Fruit fly (Drosophila melanogaster) whole organism, embryonic: ENCODE measurements around the gene r2d2.

ENCODE experiments used
- Atf6 ChIP-seq: fragments of 200-800 bp; sonication (Bioruptor generic); IDR thresholded peaks from 2 replicates; pipeline ENCODE4 v1.3.6; 2022; ENCODE audit warnings: missing biosample characterization, missing genetic modification characterization
- Blimp-1 ChIP-seq: fragments of 200-800 bp; sonication (Bioruptor generic); optimal IDR thresholded peaks from 3 replicates; lab custom pipeline; 2018; ENCODE audit warnings: missing biosample characterization, missing genetic modification characterization, mild to moderate bottlenecking, moderate library complexity, missing genetic modification reagents
- CG10366 ChIP-seq: fragments of 200-800 bp; sonication (Bioruptor generic); IDR thresholded peaks from 2 replicates; pipeline ENCODE4 v1.3.6; 2022; ENCODE audit warnings: missing biosample characterization, missing genetic modification characterization
- CG11093 ChIP-seq: fragments of 200-800 bp; sonication (Bioruptor generic); IDR thresholded peaks from 3 replicates; pipeline ENCODE4 v1.3.6; 2022; ENCODE audit warnings: missing biosample characterization, missing genetic modification characterization
- CG12391 ChIP-seq: fragments of 200-800 bp; sonication (Bioruptor generic); optimal IDR thresholded peaks from 3 replicates; lab custom pipeline; 2018; ENCODE audit warnings: missing biosample characterization, mild to moderate bottlenecking, missing genetic modification characterization, moderate library complexity
- CG13775 ChIP-seq: fragments of 200-800 bp; sonication (Bioruptor generic); optimal IDR thresholded peaks from 3 replicates; lab custom pipeline; 2017; ENCODE audit warnings: missing biosample characterization, mild to moderate bottlenecking, missing genetic modification characterization
- CG13894 ChIP-seq: fragments of 200-800 bp; sonication (Bioruptor generic); optimal IDR thresholded peaks from 3 replicates; lab custom pipeline; 2018; ENCODE audit warnings: missing biosample characterization, mild to moderate bottlenecking, missing genetic modification characterization, moderate library complexity
- CG14014 ChIP-seq: fragments of 200-800 bp; sonication (Bioruptor generic); IDR thresholded peaks from 2 replicates; pipeline ENCODE4 v1.3.6; 2022; ENCODE audit warnings: missing biosample characterization, missing genetic modification characterization
- CG14965 ChIP-seq: fragments of 200-800 bp; sonication (Bioruptor generic); optimal IDR thresholded peaks from 2 replicates; lab custom pipeline; 2016; ENCODE audit warnings: missing biosample characterization, missing genetic modification characterization, borderline replicate concordance
- CG15073 ChIP-seq: fragments of 200-800 bp; sonication (Bioruptor generic); optimal IDR thresholded peaks from 2 replicates; lab custom pipeline; 2016; ENCODE audit warnings: missing biosample characterization, missing genetic modification characterization
- CG1602 ChIP-seq: fragments of 200-800 bp; sonication (Bioruptor generic); optimal IDR thresholded peaks from 3 replicates; lab custom pipeline; 2016; ENCODE audit warnings: missing biosample characterization, missing genetic modification characterization
- CG16779 ChIP-seq: fragments of 200-800 bp; sonication (Bioruptor generic); IDR thresholded peaks from 2 replicates; pipeline ENCODE4 v1.3.6; 2022; ENCODE audit warnings: missing biosample characterization, missing genetic modification characterization
- CG16815 ChIP-seq: fragments of 200-800 bp; sonication (Bioruptor generic); optimal IDR thresholded peaks from 3 replicates; lab custom pipeline; 2017; ENCODE audit warnings: missing biosample characterization, mild to moderate bottlenecking, missing genetic modification characterization
- CG18764 ChIP-seq: fragments of 200-800 bp; sonication (Bioruptor generic); optimal IDR thresholded peaks from 3 replicates; lab custom pipeline; 2016; ENCODE audit warnings: missing biosample characterization, missing genetic modification characterization
- CG2202 ChIP-seq: fragments of 200-800 bp; sonication (Bioruptor generic); optimal IDR thresholded peaks from 2 replicates; lab custom pipeline; 2018; ENCODE audit warnings: missing biosample characterization, mild to moderate bottlenecking, missing genetic modification characterization
- CG31365 ChIP-seq: fragments of 200-800 bp; sonication (Bioruptor generic); optimal IDR thresholded peaks from 2 replicates; lab custom pipeline; 2018; ENCODE audit warnings: missing biosample characterization, mild to moderate bottlenecking, missing genetic modification characterization
- CG3281 ChIP-seq: fragments of 200-800 bp; sonication (Bioruptor generic); optimal IDR thresholded peaks from 3 replicates; lab custom pipeline; 2017; ENCODE audit warnings: missing biosample characterization, mild to moderate bottlenecking, missing genetic modification characterization
- CG34224 ChIP-seq: fragments of 200-800 bp; sonication (Bioruptor generic); IDR thresholded peaks from 3 replicates; pipeline ENCODE4 v1.3.6; 2022; ENCODE audit warnings: missing biosample characterization, missing genetic modification characterization; ENCODE audit not compliant: partially characterized antibody
- CG34422 ChIP-seq: fragments of 200-800 bp; sonication (Bioruptor generic); IDR thresholded peaks from 3 replicates; pipeline ENCODE4 v1.3.6; 2022; ENCODE audit warnings: missing biosample characterization, missing genetic modification characterization
- CG6689 ChIP-seq: fragments of 200-800 bp; sonication (Bioruptor generic); IDR thresholded peaks from 2 replicates; pipeline ENCODE4 v1.3.6; 2022; ENCODE audit warnings: missing biosample characterization, missing genetic modification characterization
- CG6854 ChIP-seq: fragments of 200-800 bp; sonication (Bioruptor generic); optimal IDR thresholded peaks from 3 replicates; lab custom pipeline; 2017; ENCODE audit warnings: missing biosample characterization, mild to moderate bottlenecking, missing genetic modification characterization
- CG7357 ChIP-seq: fragments of 200-800 bp; sonication (Bioruptor generic); IDR thresholded peaks from 3 replicates; pipeline ENCODE4 v1.3.6; 2022; ENCODE audit warnings: missing biosample characterization, missing genetic modification characterization
- CG7372 ChIP-seq: fragments of 200-800 bp; sonication (Bioruptor generic); IDR thresholded peaks from 2 replicates; pipeline ENCODE4 v1.3.6; 2022; ENCODE audit warnings: missing biosample characterization, missing genetic modification characterization
- CG7745 ChIP-seq: fragments of 200-800 bp; sonication (Bioruptor generic); optimal IDR thresholded peaks from 2 replicates; lab custom pipeline; 2018; ENCODE audit warnings: missing biosample characterization, mild to moderate bottlenecking, missing genetic modification characterization, moderate library complexity
- CG8359 ChIP-seq: fragments of 200-800 bp; sonication (Bioruptor generic); optimal IDR thresholded peaks from 2 replicates; lab custom pipeline; 2017; ENCODE audit warnings: missing biosample characterization, mild to moderate bottlenecking, missing genetic modification characterization, borderline replicate concordance
- CoRest ChIP-seq: fragments of 200-800 bp; sonication (Bioruptor generic); optimal IDR thresholded peaks from 3 replicates; lab custom pipeline; 2018; ENCODE audit warnings: missing biosample characterization, mild to moderate bottlenecking, missing genetic modification characterization, moderate library complexity
- Dbx ChIP-seq: fragments of 200-800 bp; sonication (Bioruptor generic); IDR thresholded peaks from 3 replicates; pipeline ENCODE4 v1.3.6; 2022; ENCODE audit warnings: missing biosample characterization, missing genetic modification characterization
- HLH3B ChIP-seq: fragments of 200-800 bp; sonication (Bioruptor generic); IDR thresholded peaks from 2 replicates; pipeline ENCODE4 v1.3.6; 2022; ENCODE audit warnings: missing biosample characterization, missing genetic modification characterization
- HLH4C ChIP-seq: fragments of 200-800 bp; sonication (Bioruptor generic); IDR thresholded peaks from 3 replicates; pipeline ENCODE4 v1.3.6; 2022; ENCODE audit warnings: missing biosample characterization, missing genetic modification characterization; ENCODE audit not compliant: partially characterized antibody
- Hmx ChIP-seq: fragments of 200-800 bp; sonication (Bioruptor generic); optimal IDR thresholded peaks from 2 replicates; lab custom pipeline; 2016; ENCODE audit warnings: missing biosample characterization, missing genetic modification characterization
- Mes4 ChIP-seq: fragments of 200-800 bp; sonication (Bioruptor generic); optimal IDR thresholded peaks from 2 replicates; lab custom pipeline; 2016; ENCODE audit warnings: missing biosample characterization, missing genetic modification characterization
- Opbp ChIP-seq: fragments of 200-800 bp; sonication (Bioruptor generic); IDR thresholded peaks from 3 replicates; pipeline ENCODE4 v1.3.6; 2022; ENCODE audit warnings: missing biosample characterization, missing genetic modification characterization; ENCODE audit not compliant: partially characterized antibody
- Sry-δ ChIP-seq: fragments of 200-800 bp; sonication (Bioruptor generic); optimal IDR thresholded peaks from 2 replicates; lab custom pipeline; 2016; ENCODE audit warnings: missing biosample characterization, missing genetic modification characterization
- Stat92E ChIP-seq, 3 experiments: fragments of >200 bp in 2 of 3; fragments of 200-800 bp in 1 of 3; sonication (Bioruptor generic) in 1 of 3; optimal IDR thresholded peaks; 2 replicates each; lab custom pipeline; 2017 to 2019; ENCODE audit warnings: missing biosample characterization in 3 of 3, missing genetic modification characterization in 3 of 3, mild to moderate bottlenecking in 1 of 3, moderate library complexity in 1 of 3
- az2 ChIP-seq: fragments of 200-800 bp; sonication (Bioruptor generic); optimal IDR thresholded peaks from 3 replicates; lab custom pipeline; 2016; ENCODE audit warnings: missing biosample characterization, missing genetic modification characterization
- bbx ChIP-seq: fragments of 200-800 bp; sonication (Bioruptor generic); IDR thresholded peaks from 2 replicates; pipeline ENCODE4 v1.3.6; 2022; ENCODE audit warnings: missing biosample characterization, missing genetic modification characterization; ENCODE audit not compliant: partially characterized antibody
- bsh ChIP-seq, 2 experiments: fragments of 200-800 bp; sonication (Bioruptor generic); optimal IDR thresholded peaks; 2 replicates each; lab custom pipeline; 2017 to 2018; ENCODE audit warnings: mild to moderate bottlenecking in 2 of 2, missing biosample characterization in 2 of 2, missing genetic modification characterization in 2 of 2, moderate library complexity in 1 of 2
- crc ChIP-seq: fragments of 200-800 bp; sonication (Bioruptor generic); optimal IDR thresholded peaks from 2 replicates; lab custom pipeline; 2016; ENCODE audit warnings: missing biosample characterization, missing genetic modification characterization
- ftz-f1 ChIP-seq: fragments of 200-800 bp; sonication (Bioruptor generic); optimal IDR thresholded peaks from 2 replicates; lab custom pipeline; 2016; ENCODE audit warnings: missing biosample characterization, missing genetic modification characterization
- gcm ChIP-seq: fragments of 200-800 bp; sonication (Bioruptor generic); optimal IDR thresholded peaks from 2 replicates; lab custom pipeline; 2019; ENCODE audit warnings: missing biosample characterization, mild to moderate bottlenecking, missing genetic modification characterization, moderate library complexity
- grn ChIP-seq: fragments of 200-800 bp; sonication (Bioruptor generic); optimal IDR thresholded peaks from 3 replicates; lab custom pipeline; 2017; ENCODE audit warnings: missing biosample characterization, missing genetic modification characterization
- hkb ChIP-seq, 2 experiments: fragments of 200-800 bp in 1 of 2; fragments of >200 bp in 1 of 2; sonication (Bioruptor generic) in 1 of 2; IDR thresholded peaks in 1 of 2; optimal IDR thresholded peaks in 1 of 2; 2 replicates each; pipeline versions ENCODE4 v1.3.6 to Lab custom; 2017 to 2022; ENCODE audit warnings: missing biosample characterization in 1 of 2, missing genetic modification characterization in 1 of 2
- lbe ChIP-seq: fragments of 200-800 bp; sonication (Bioruptor generic); optimal IDR thresholded peaks from 2 replicates; lab custom pipeline; 2016; ENCODE audit warnings: missing biosample characterization, mild to moderate bottlenecking, missing genetic modification characterization
- lilli ChIP-seq: fragments of 200-800 bp; sonication (Bioruptor generic); optimal IDR thresholded peaks from 3 replicates; lab custom pipeline; 2016; ENCODE audit warnings: missing biosample characterization, missing genetic modification characterization
- oc ChIP-seq: fragments of 200-800 bp; sonication (Bioruptor generic); optimal IDR thresholded peaks from 2 replicates; lab custom pipeline; 2018; ENCODE audit warnings: missing biosample characterization, mild to moderate bottlenecking, missing genetic modification characterization, moderate library complexity
- pho ChIP-seq: fragments of 200-800 bp; sonication (Bioruptor generic); optimal IDR thresholded peaks from 2 replicates; lab custom pipeline; 2016; ENCODE audit warnings: missing biosample characterization, missing genetic modification characterization
- pzg ChIP-seq: fragments of 200-800 bp; sonication (Bioruptor generic); optimal IDR thresholded peaks from 3 replicates; lab custom pipeline; 2018; ENCODE audit warnings: missing biosample characterization, mild to moderate bottlenecking, missing genetic modification characterization, moderate library complexity
- sima ChIP-seq: fragments of 200-800 bp; sonication (Bioruptor generic); optimal IDR thresholded peaks from 2 replicates; lab custom pipeline; 2016; ENCODE audit warnings: missing biosample characterization, missing genetic modification characterization
- sisA ChIP-seq: fragments of 200-800 bp; sonication (Bioruptor generic); IDR thresholded peaks from 2 replicates; pipeline ENCODE4 v1.3.6; 2022; ENCODE audit warnings: missing biosample characterization, missing genetic modification characterization
- usp ChIP-seq: fragments of >200 bp; optimal IDR thresholded peaks from 2 replicates; lab custom pipeline; 2017; ENCODE audit warnings: missing biosample characterization, missing genetic modification characterization

r2d2 gene

DNA sequence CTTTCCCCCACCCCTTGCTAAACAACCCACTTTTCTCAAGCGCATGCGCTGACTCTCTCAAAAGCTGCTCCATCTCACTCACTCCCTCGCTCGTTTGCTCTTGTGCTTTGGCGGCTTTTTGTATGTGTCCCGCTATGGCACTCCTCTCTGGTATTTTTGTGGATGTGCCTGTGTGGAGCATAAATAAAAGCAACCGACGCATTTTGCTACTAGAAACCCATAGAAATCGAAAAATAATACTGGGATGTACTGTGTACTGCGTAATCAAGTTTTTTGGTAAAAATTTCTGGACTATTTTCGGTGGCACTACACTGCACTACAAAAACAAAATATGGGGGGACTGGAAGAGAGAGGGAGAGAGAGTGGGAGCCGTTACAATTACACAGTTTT lies 9.7 kb downstream of the r2d2 start (continued):
- TF ChIP-seq sisA (GFP tag; lab: Robert Waterston, UW) (no peak), grn (GFP tag; lab: Kevin White, UChicago) (no peak), az2 (GFP tag; lab: Kevin White, UChicago) (no peak), CG2202 (tag; lab: Kevin White, UChicago) (no peak), Dbx (GFP tag; lab: Robert Waterston, UW) (peak; percentile 62; the same call in 2 of the 3 replicates), CG34224 (GFP tag; lab: Robert Waterston, UW) (no peak), CG15073 (GFP tag; lab: Kevin White, UChicago) (no peak), CG1602 (no peak), CG8359 (GFP tag; lab: Kevin White, UChicago) (no peak), usp (GFP tag; lab: Kevin White, UChicago) (no peak), HLH3B (no peak), bsh (GFP tag; optimal IDR thresholded peaks at IDR 0.05; lab: Kevin White, UChicago) (no peak), CG34422 (peak; percentile 77; the same call in 1 of the 3 replicates), CG13775 (no peak), Atf6 (GFP tag; lab: Robert Waterston, UW) (peak; percentile 58; the same call in 1 of the 2 replicates), CoRest (tag; lab: Kevin White, UChicago) (peak; percentile 2), CG7372 (no peak), CG14014 (peak; percentile 19; the same call in 1 of the 2 replicates), CG6854 (no peak), CG10366 (no peak), CG16815 (no peak), lbe (GFP tag; lab: Kevin White, UChicago) (no peak), crc (GFP tag; lab: Kevin White, UChicago) (no peak), CG11093 (GFP tag; lab: Robert Waterston, UW) (no peak), hkb (optimal IDR thresholded peaks at IDR 0.05; lab: Kevin White, UChicago) (no peak), hkb (GFP tag; IDR thresholded peaks at IDR 0.05; lab: Robert Waterston, UW) (no peak), Mes4 (GFP tag; lab: Kevin White, UChicago) (no peak), CG6689 (GFP tag; lab: Robert Waterston, UW) (no peak), oc (no peak), CG3281 (GFP tag; lab: Kevin White, UChicago) (peak; percentile 28), gcm (GFP tag; lab: Kevin White, UChicago) (no peak), ftz-f1 (peak; percentile 72), bbx (no peak), Stat92E (GFP tag; optimal IDR thresholded peaks at IDR 0.05; lab: Kevin White, UChicago) (no peak), CG31365 (tag; lab: Kevin White, UChicago) (no peak), CG18764 (GFP tag; lab: Kevin White, UChicago) (no peak), sima (GFP tag; lab: Kevin White, UChicago) (no peak), lilli (GFP tag; lab: Kevin White, UChicago) (no peak), CG12391 (tag; lab: Kevin White, UChicago) (no peak), CG7357 (GFP tag; lab: Robert Waterston, UW) (no peak), CG16779 (GFP tag; lab: Robert Waterston, UW) (no peak), Opbp (GFP tag; lab: Robert Waterston, UW) (peak; percentile 32; the same call in 1 of the 3 replicates), CG7745 (tag; lab: Kevin White, UChicago) (no peak), Blimp-1 (GFP tag; lab: Kevin White, UChicago) (no peak), CG13894 (tag; lab: Kevin White, UChicago) (peak; percentile 61), HLH4C (no peak), Hmx (GFP tag; lab: Kevin White, UChicago) (no peak), pzg (GFP tag; lab: Kevin White, UChicago) (peak; percentile 48), CG14965 (GFP tag; lab: Kevin White, UChicago) (no peak), pho (peak; percentile 22), Sry-δ (GFP tag; lab: Kevin White, UChicago) (peak; percentile 13)
